Worm (Caenorhabditis elegans): ENCODE results near the gene dbt-1.

The dbt-1 gene

ce11 chrII:7945168-7945567 is at the start of gene dbt-1 (continued):
- TF ChIP-seq lin-1 (GFP tag; IDR thresholded peaks at IDR 0.05): no peak
- TF ChIP-seq lin-13 (GFP tag; optimal IDR thresholded peaks at IDR 0.05): peak; percentile 48

- TF ChIP-seq ztf-7 (tag; optimal IDR thresholded peaks at IDR 0.05): no peak
- no peak for TF ChIP-seq arid-1 (GFP tag; conservative IDR thresholded peaks at IDR 0.05)
- no peak for TF ChIP-seq hmg-1.1 (GFP tag; IDR thresholded peaks at IDR 0.05)
- no peak for TF ChIP-seq nhr-111 (GFP tag; optimal IDR thresholded peaks at IDR 0.05)
- TF ChIP-seq madf-9 (GFP tag; conservative IDR thresholded peaks at IDR 0.05): no peak
- no peak for TF ChIP-seq set-16 (GFP tag; IDR thresholded peaks at IDR 0.05)
- TF ChIP-seq Y48G9A.11 (GFP tag; IDR thresholded peaks at IDR 0.05): no peak
- TF ChIP-seq cey-2 (tag; optimal IDR thresholded peaks at IDR 0.05; ENCODE audit: borderline replicate concordance, insufficient read depth): no peak
- TF ChIP-seq D1046.2 (GFP tag; IDR thresholded peaks at IDR 0.05): no peak
- TF ChIP-seq nhr-237 (tag; optimal IDR thresholded peaks at IDR 0.05): no peak
- TF ChIP-seq Y105C5A.15 (GFP tag; IDR thresholded peaks at IDR 0.05): no peak
- no peak for TF ChIP-seq dmd-8 (GFP tag; IDR thresholded peaks at IDR 0.05)
- TF ChIP-seq nhr-48 (tag; optimal IDR thresholded peaks at IDR 0.05): no peak
- no peak for TF ChIP-seq rbr-2 (tag; optimal IDR thresholded peaks at IDR 0.05)
- TF ChIP-seq T26A8.4 (GFP tag; IDR thresholded peaks at IDR 0.05): no peak
- no peak for TF ChIP-seq zfp-3 (GFP tag; conservative IDR thresholded peaks at IDR 0.05)
- no peak for TF ChIP-seq hlh-11 (tag; optimal IDR thresholded peaks at IDR 0.05)
- no peak for TF ChIP-seq zip-11 (GFP tag; IDR thresholded peaks at IDR 0.05)
- no peak for TF ChIP-seq zag-1 (tag; optimal IDR thresholded peaks at IDR 0.05)
- TF ChIP-seq snpc-1.2 (GFP tag; IDR thresholded peaks at IDR 0.05): no peak
Measured at ce11 chrII:7991279-7991678, 46.3 kb upstream of the dbt-1 start.

ce11 chrII:7990192-7990591 is 45.2 kb upstream of the dbt-1 start:
- no peak for TF ChIP-seq madf-5 (GFP tag; IDR thresholded peaks at IDR 0.05)
- no peak for TF ChIP-seq set-16 (GFP tag; IDR thresholded peaks at IDR 0.05)
- TF ChIP-seq nhr-28 (tag; optimal IDR thresholded peaks at IDR 0.05): no peak
- TF ChIP-seq dmd-9 (GFP tag; IDR thresholded peaks at IDR 0.05): no peak
- TF ChIP-seq zip-2 (tag; optimal IDR thresholded peaks at IDR 0.05): no peak
- TF ChIP-seq unc-39 (tag; optimal IDR thresholded peaks at IDR 0.05): no peak
- no peak for TF ChIP-seq unc-130 (GFP tag; optimal IDR thresholded peaks at IDR 0.05)
- TF ChIP-seq egl-43 (GFP tag; IDR thresholded peaks at IDR 0.05): no peak
- TF ChIP-seq duxl-1 (tag; optimal IDR thresholded peaks at IDR 0.05; ENCODE audit: poor library complexity): no peak
- no peak for TF ChIP-seq aly-2 (tag; optimal IDR thresholded peaks at IDR 0.05)
- TF ChIP-seq zag-1 (tag; optimal IDR thresholded peaks at IDR 0.05): no peak
- no peak for TF ChIP-seq arid-1 (GFP tag; conservative IDR thresholded peaks at IDR 0.05)
- TF ChIP-seq nhr-76 (tag; optimal IDR thresholded peaks at IDR 0.05): no peak
- no peak for TF ChIP-seq F37D6.2 (tag; optimal IDR thresholded peaks at IDR 0.05)
- peak; percentile 37 for TF ChIP-seq ces-1 (GFP tag; optimal IDR thresholded peaks at IDR 0.05)
- no peak for TF ChIP-seq F44E2.7 (GFP tag; IDR thresholded peaks at IDR 0.05)
- TF ChIP-seq aha-1 (tag): peak; percentile 2
- no peak for TF ChIP-seq F49E8.2 (tag; optimal IDR thresholded peaks at IDR 0.05; ENCODE audit: borderline replicate concordance)
- no peak for TF ChIP-seq dmd-8 (GFP tag; IDR thresholded peaks at IDR 0.05)
- TF ChIP-seq fkh-10 (GFP tag; optimal IDR thresholded peaks at IDR 0.05): peak; percentile 79
- no peak for TF ChIP-seq nhr-10 (tag; optimal IDR thresholded peaks at IDR 0.05)
- no peak for TF ChIP-seq nhr-102 (tag; optimal IDR thresholded peaks at IDR 0.05)
- no peak for TF ChIP-seq T20F7.1 (GFP tag; optimal IDR thresholded peaks at IDR 0.05)
- TF ChIP-seq ceh-62 (tag; optimal IDR thresholded peaks at IDR 0.05): no peak
